Fruit fly (Drosophila melanogaster) whole organism, wandering third instar larva: Measurements from ENCODE around the gene CG14383.

ENCODE experiments used
- Abd-B ChIP-seq: fragments of >200 bp; optimal IDR thresholded peaks from 2 replicates; lab custom pipeline; 2017; ENCODE audit warnings: missing biosample characterization, missing genetic modification characterization
- CG32264 ChIP-seq: fragments of 200-800 bp; sonication (Bioruptor generic); optimal IDR thresholded peaks from 2 replicates; lab custom pipeline; 2016; ENCODE audit warnings: missing biosample characterization, missing genetic modification characterization
- CG9705 ChIP-seq: fragments of 200-800 bp; sonication (Bioruptor generic); optimal IDR thresholded peaks from 2 replicates; lab custom pipeline; 2018; ENCODE audit warnings: missing biosample characterization, mild to moderate bottlenecking, missing genetic modification characterization
- CrebA ChIP-seq: fragments of 200-800 bp; sonication (Bioruptor generic); optimal IDR thresholded peaks from 2 replicates; lab custom pipeline; 2016; ENCODE audit warnings: missing biosample characterization, mild to moderate bottlenecking, missing genetic modification characterization, borderline replicate concordance
- Dfd ChIP-seq: fragments of >200 bp; optimal IDR thresholded peaks from 2 replicates; lab custom pipeline; 2017; ENCODE audit warnings: missing biosample characterization, missing genetic modification characterization
- Dif ChIP-seq: fragments of 200-275, 200-300 bp; sonication (Bioruptor generic); optimal IDR thresholded peaks from 2 replicates; lab custom pipeline; 2018; ENCODE audit warnings: missing biosample characterization, missing genetic modification characterization; ENCODE audit not compliant: partially characterized antibody
- GATAd ChIP-seq: sonication (Bioruptor generic); optimal IDR thresholded peaks from 2 replicates; lab custom pipeline; 2016; ENCODE audit warnings: missing biosample characterization, missing genetic modification characterization
- HLH106 ChIP-seq: fragments of 200-800 bp; optimal IDR thresholded peaks from 3 replicates; lab custom pipeline; 2019; ENCODE audit warnings: missing biosample characterization, mild to moderate bottlenecking, missing genetic modification characterization, moderate library complexity
- Hnf4 ChIP-seq: fragments of 200-800 bp; sonication (Bioruptor generic); optimal IDR thresholded peaks from 2 replicates; lab custom pipeline; 2016; ENCODE audit warnings: missing biosample characterization, mild to moderate bottlenecking, missing genetic modification characterization
- Hr78 ChIP-seq: fragments of >200 bp; optimal IDR thresholded peaks from 2 replicates; lab custom pipeline; 2017; ENCODE audit warnings: missing biosample characterization, missing genetic modification characterization
- Hr83 ChIP-seq: fragments of 200-300 bp; sonication (Bioruptor generic); optimal IDR thresholded peaks from 2 replicates; lab custom pipeline; 2016; ENCODE audit warnings: missing biosample characterization, mild to moderate bottlenecking, missing genetic modification characterization, moderate library complexity; ENCODE audit not compliant: poor library complexity, severe bottlenecking
- Jra ChIP-seq: sonication (Bioruptor generic); optimal IDR thresholded peaks from 2 replicates; lab custom pipeline; 2016; ENCODE audit warnings: missing biosample characterization, missing genetic modification characterization
- Mio ChIP-seq: sonication (Bioruptor generic); optimal IDR thresholded peaks from 2 replicates; lab custom pipeline; 2016; ENCODE audit warnings: missing biosample characterization, missing genetic modification characterization
- Myc ChIP-seq: fragments of >200 bp; optimal IDR thresholded peaks from 2 replicates; lab custom pipeline; 2017
- N ChIP-seq: fragments of >200 bp; optimal IDR thresholded peaks from 2 replicates; lab custom pipeline; 2018; ENCODE audit warnings: missing biosample characterization, missing external identifiers, missing genetic modification characterization
- OdsH ChIP-seq: fragments of 200-800 bp; sonication (Bioruptor generic); optimal IDR thresholded peaks from 2 replicates; lab custom pipeline; 2016; ENCODE audit warnings: missing biosample characterization, mild to moderate bottlenecking, missing genetic modification characterization
- Rel ChIP-seq, 2 experiments: fragments of 200-800 bp; sonication (Bioruptor generic) in 1 of 2; optimal IDR thresholded peaks; 2 replicates in 1 of 2; 3 replicates in 1 of 2; lab custom pipeline; 2016 to 2019; ENCODE audit warnings: mild to moderate bottlenecking in 2 of 2, missing biosample characterization in 2 of 2, missing genetic modification characterization in 2 of 2, moderate library complexity in 1 of 2
- Sp1 ChIP-seq: fragments of 200-800 bp; sonication (Bioruptor generic); optimal IDR thresholded peaks from 3 replicates; lab custom pipeline; 2019; ENCODE audit warnings: missing biosample characterization, mild to moderate bottlenecking, missing genetic modification characterization, moderate library complexity
- Vsx2 ChIP-seq: fragments of 200-300, 225-300 bp; sonication (Bioruptor generic); optimal IDR thresholded peaks from 2 replicates; lab custom pipeline; 2018; ENCODE audit warnings: missing biosample characterization, missing genetic modification characterization; ENCODE audit not compliant: partially characterized antibody
- br ChIP-seq: fragments of 200-800 bp; sonication (Bioruptor generic); optimal IDR thresholded peaks from 2 replicates; lab custom pipeline; 2016; ENCODE audit warnings: missing biosample characterization, missing genetic modification characterization
- brk ChIP-seq: fragments of 200-800 bp; sonication (Bioruptor generic); optimal IDR thresholded peaks from 2 replicates; lab custom pipeline; 2016; ENCODE audit warnings: missing biosample characterization, mild to moderate bottlenecking, missing genetic modification characterization
- dl ChIP-seq, 2 experiments: fragments of 175-275, 200-275 bp in 1 of 2; fragments of 200-275 bp in 1 of 2; sonication (Bioruptor generic); optimal IDR thresholded peaks; lab custom pipeline; 2018; ENCODE audit warnings: mild to moderate bottlenecking in 2 of 2, missing biosample characterization in 2 of 2, missing genetic modification characterization in 2 of 2, moderate library complexity in 2 of 2; ENCODE audit not compliant: partially characterized antibody in 2 of 2, insufficient read depth in 1 of 2
- dmrt93B ChIP-seq: fragments of 200-800 bp; sonication (Bioruptor generic); optimal IDR thresholded peaks from 2 replicates; lab custom pipeline; 2018; ENCODE audit warnings: missing biosample characterization, mild to moderate bottlenecking, missing genetic modification characterization
- dsf ChIP-seq: sonication (Bioruptor generic); optimal IDR thresholded peaks from 2 replicates; lab custom pipeline; 2016; ENCODE audit warnings: missing biosample characterization, missing genetic modification characterization, borderline replicate concordance
- ey ChIP-seq: fragments of 200-800 bp; sonication (Bioruptor generic); optimal IDR thresholded peaks from 2 replicates; lab custom pipeline; 2016; ENCODE audit warnings: missing biosample characterization, missing genetic modification characterization
- foxo ChIP-seq, 2 experiments: fragments of 200-800 bp; sonication (Bioruptor generic); optimal IDR thresholded peaks; 2 replicates in 1 of 2; 3 replicates in 1 of 2; lab custom pipeline; 2016 to 2017; ENCODE audit warnings: missing biosample characterization in 2 of 2, missing genetic modification characterization in 2 of 2
- fru ChIP-seq: fragments of 200-800 bp; sonication (Bioruptor generic); optimal IDR thresholded peaks from 3 replicates; lab custom pipeline; 2016; ENCODE audit warnings: missing biosample characterization, mild to moderate bottlenecking, missing genetic modification characterization
- h ChIP-seq: fragments of 200-800 bp; sonication (Bioruptor generic); optimal IDR thresholded peaks from 3 replicates; lab custom pipeline; 2016; ENCODE audit warnings: missing biosample characterization, mild to moderate bottlenecking, missing genetic modification characterization
- jim ChIP-seq: fragments of 175-275, 200-325 bp; sonication (Bioruptor generic); optimal IDR thresholded peaks from 2 replicates; lab custom pipeline; 2016; ENCODE audit warnings: missing biosample characterization, mild to moderate bottlenecking, missing genetic modification characterization
- lola ChIP-seq: fragments of >200 bp; optimal IDR thresholded peaks from 2 replicates; lab custom pipeline; 2017; ENCODE audit warnings: missing biosample characterization, missing genetic modification characterization
- pan ChIP-seq: fragments of >200 bp; optimal IDR thresholded peaks from 2 replicates; lab custom pipeline; 2017
- psq ChIP-seq: fragments of 200-800 bp; sonication (Bioruptor generic); optimal IDR thresholded peaks from 3 replicates; lab custom pipeline; 2017; ENCODE audit warnings: missing biosample characterization, mild to moderate bottlenecking, missing genetic modification characterization, moderate library complexity
- rgr ChIP-seq: fragments of 200-800 bp; sonication (Bioruptor generic); optimal IDR thresholded peaks from 3 replicates; lab custom pipeline; 2016; ENCODE audit warnings: missing biosample characterization, mild to moderate bottlenecking, missing genetic modification characterization
- sage ChIP-seq: fragments of 200-800 bp; sonication (Bioruptor generic); optimal IDR thresholded peaks from 2 replicates; lab custom pipeline; 2016; ENCODE audit warnings: missing biosample characterization, mild to moderate bottlenecking, missing genetic modification characterization
- sv ChIP-seq: fragments of 200-800 bp; sonication (Bioruptor generic); optimal IDR thresholded peaks from 3 replicates; lab custom pipeline; 2016; ENCODE audit warnings: missing biosample characterization, missing genetic modification characterization
- tai ChIP-seq: sonication (Bioruptor generic); optimal IDR thresholded peaks from 2 replicates; lab custom pipeline; 2016; ENCODE audit warnings: missing biosample characterization, missing genetic modification characterization
- usp ChIP-seq: fragments of >200 bp; optimal IDR thresholded peaks from 2 replicates; lab custom pipeline; 2017; ENCODE audit warnings: missing biosample characterization, missing genetic modification characterization
- woc ChIP-seq: sonication (Bioruptor generic); optimal IDR thresholded peaks from 2 replicates; lab custom pipeline; 2016; ENCODE audit warnings: missing biosample characterization, mild to moderate bottlenecking, missing genetic modification characterization

The CG14383 gene

DNA sequence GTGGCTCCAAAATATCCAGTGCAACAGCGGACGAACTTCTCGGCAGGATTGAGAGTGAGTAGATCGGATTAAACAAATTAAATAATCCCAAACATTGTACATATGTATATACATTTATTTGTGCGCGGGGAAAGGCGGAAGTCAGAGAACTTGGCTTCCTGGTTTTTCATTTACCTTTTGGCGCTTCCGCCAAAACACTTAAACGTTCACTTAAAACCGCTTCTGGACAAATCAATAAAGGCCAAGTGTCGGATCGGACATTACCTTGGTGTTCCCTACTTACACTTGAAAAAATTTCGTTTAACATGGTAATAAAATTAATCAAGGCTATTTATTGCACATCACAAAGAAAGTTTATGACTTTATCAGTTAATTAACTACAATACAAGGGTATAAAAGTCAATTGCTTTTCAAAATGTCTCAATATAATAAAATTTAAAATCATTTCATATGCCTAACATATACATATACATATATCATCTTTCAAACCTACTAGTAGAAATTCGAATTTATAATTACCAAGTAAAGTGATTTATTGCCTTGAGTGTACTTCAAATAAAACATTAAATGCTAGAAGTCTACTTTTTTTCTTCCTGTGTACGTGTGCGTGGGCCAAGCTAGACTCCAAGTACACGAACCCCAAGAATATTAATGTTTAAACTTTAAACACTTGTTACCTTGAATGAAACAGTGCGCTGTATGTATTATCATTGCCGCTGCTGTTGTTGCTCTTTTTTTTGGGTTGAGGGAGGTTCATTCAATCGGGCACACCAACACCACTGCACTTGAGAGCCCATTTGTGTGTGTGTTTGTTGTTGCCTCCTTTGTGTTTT lies 6.8 kb downstream of the CG14383 start:
- TF ChIP-seq Mio (GFP tag; lab: Kevin White, UChicago): no peak
- TF ChIP-seq br (GFP tag; lab: Kevin White, UChicago): no peak
- TF ChIP-seq h (GFP tag; lab: Kevin White, UChicago): peak; percentile 40
- TF ChIP-seq dmrt93B: peak; percentile 28
- TF ChIP-seq HLH106: peak; percentile 69
- TF ChIP-seq CG9705 (GFP tag; lab: Kevin White, UChicago): peak; percentile 31
- TF ChIP-seq OdsH (GFP tag; lab: Kevin White, UChicago): no peak
- TF ChIP-seq CrebA (GFP tag; lab: Kevin White, UChicago): no peak
- TF ChIP-seq fru: peak; percentile 63
- peak in 1 of 2 experiments; percentile 72 for TF ChIP-seq foxo (GFP tag; optimal IDR thresholded peaks at IDR 0.05; lab: Kevin White, UChicago)
- no peak for TF ChIP-seq Dif (GFP tag; lab: Kevin White, UChicago)
- peak; percentile 64 for TF ChIP-seq jim (GFP tag; lab: Kevin White, UChicago)
- TF ChIP-seq woc: no peak
- TF ChIP-seq dsf: no peak
- TF ChIP-seq sage (GFP tag; lab: Kevin White, UChicago): no peak
- TF ChIP-seq dl (GFP tag; optimal IDR thresholded peaks at IDR 0.05; lab: Kevin White, UChicago; ENCODE audit: insufficient read depth in 1 of 2, partially characterized antibody in 2 of 2): no peak
- peak; percentile 46 for TF ChIP-seq rgr
- no peak for TF ChIP-seq pan (lab: Kevin White, UChicago)
- no peak for TF ChIP-seq GATAd (GFP tag; lab: Kevin White, UChicago)
- peak; percentile 33 for TF ChIP-seq N (GFP tag; lab: Kevin White, UChicago)
- TF ChIP-seq lola (GFP tag; lab: Kevin White, UChicago): no peak
- TF ChIP-seq Hnf4: no peak
- no peak for TF ChIP-seq tai
- no peak for TF ChIP-seq Abd-B (GFP tag; lab: Kevin White, UChicago)
- no peak for TF ChIP-seq Myc
- TF ChIP-seq usp (GFP tag; lab: Kevin White, UChicago): no peak
- TF ChIP-seq psq (GFP tag; lab: Kevin White, UChicago): peak; percentile 18
- no peak for TF ChIP-seq Rel (GFP tag; optimal IDR thresholded peaks at IDR 0.05; lab: Kevin White, UChicago)
- TF ChIP-seq Rel (tag; optimal IDR thresholded peaks at IDR 0.05; lab: Kevin White, UChicago): no peak
- TF ChIP-seq ey (GFP tag; lab: Kevin White, UChicago): peak; percentile 22
- TF ChIP-seq CG32264: peak; percentile 27
- peak; percentile 33 for TF ChIP-seq sv (GFP tag; lab: Kevin White, UChicago)
- no peak for TF ChIP-seq Jra (GFP tag; lab: Kevin White, UChicago)
- no peak for TF ChIP-seq Vsx2 (GFP tag; lab: Kevin White, UChicago)
- TF ChIP-seq Hr78 (GFP tag; lab: Kevin White, UChicago): no peak
- TF ChIP-seq Hr83 (GFP tag; lab: Kevin White, UChicago): peak; percentile 36
- peak; percentile 74 for TF ChIP-seq Sp1 (GFP tag; lab: Kevin White, UChicago)
- no peak for TF ChIP-seq Dfd (GFP tag; lab: Kevin White, UChicago)
- peak; percentile 37 for TF ChIP-seq brk (GFP tag; lab: Kevin White, UChicago)

DNA sequence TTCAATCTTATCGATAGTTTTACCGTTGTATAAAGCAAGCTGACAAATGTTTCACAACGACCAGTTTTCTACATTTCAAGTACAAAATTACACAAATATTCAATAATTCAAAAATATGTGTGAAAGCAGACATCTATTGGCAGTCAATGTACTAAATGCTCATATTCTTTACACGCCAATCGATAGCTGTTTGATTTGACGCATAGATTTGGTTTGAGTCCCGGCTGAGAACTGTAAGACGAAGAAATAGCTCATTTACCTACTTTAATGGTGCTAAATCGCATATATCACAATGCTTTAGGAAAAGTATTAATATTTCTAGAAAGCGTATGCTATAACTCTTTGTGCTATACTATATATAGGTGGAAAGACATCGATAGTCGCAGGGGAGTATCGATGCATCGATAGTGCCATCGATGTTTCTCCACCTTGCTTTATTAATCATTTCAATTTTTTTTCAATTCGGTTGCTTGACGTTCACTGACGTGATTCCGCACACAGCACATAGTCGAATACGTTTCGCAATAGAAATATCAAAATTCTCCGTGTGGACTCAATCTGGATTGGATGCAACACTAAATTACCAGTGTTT lies 7.6 kb downstream of the CG14383 start, which contains the start of gene Paip2:
Paip2 (plus strand) TSS at position 165 of the 592 bp plus-strand sequence.
- no peak for TF ChIP-seq CG9705 (GFP tag; lab: Kevin White, UChicago)
- TF ChIP-seq rgr: peak; percentile 14
- peak; percentile 20 for TF ChIP-seq psq (GFP tag; lab: Kevin White, UChicago)
- no peak for TF ChIP-seq woc
- TF ChIP-seq Sp1 (GFP tag; lab: Kevin White, UChicago): peak; percentile 0
- no peak for TF ChIP-seq sage (GFP tag; lab: Kevin White, UChicago)
- peak; percentile 24 for TF ChIP-seq tai
- TF ChIP-seq Rel (GFP tag; optimal IDR thresholded peaks at IDR 0.05; lab: Kevin White, UChicago): no peak
- peak; percentile 46 for TF ChIP-seq Rel (tag; optimal IDR thresholded peaks at IDR 0.05; lab: Kevin White, UChicago)
- TF ChIP-seq Jra (GFP tag; lab: Kevin White, UChicago): peak; percentile 19
- no peak for TF ChIP-seq Dfd (GFP tag; lab: Kevin White, UChicago)
- TF ChIP-seq fru: no peak
- peak; percentile 51 for TF ChIP-seq brk (GFP tag; lab: Kevin White, UChicago)
- TF ChIP-seq Myc: peak; percentile 26
- TF ChIP-seq Hnf4: peak; percentile 32
- peak; percentile 26 for TF ChIP-seq h (GFP tag; lab: Kevin White, UChicago)
